Fruit fly (Drosophila melanogaster) ovary, adult (tissue): ENCODE data around the gene CG15742.
A peak's percentile ranks its signal among the peaks of the same experiment; 100 is the strongest.

Experiments used
- CG17801 ChIP-seq: fragments of 200-800 bp; optimal IDR thresholded peaks from 2 replicates; lab custom pipeline; 2019; ENCODE audit warnings: missing biosample characterization, mild to moderate bottlenecking, missing genetic modification characterization, moderate library complexity; ENCODE audit not compliant: partially characterized antibody

CG15742 gene

dm6 chrX:13256967-13257366 is 1.3 kb downstream of the CG15742 start:
- TF ChIP-seq CG17801 = peak; percentile 38

DNA sequence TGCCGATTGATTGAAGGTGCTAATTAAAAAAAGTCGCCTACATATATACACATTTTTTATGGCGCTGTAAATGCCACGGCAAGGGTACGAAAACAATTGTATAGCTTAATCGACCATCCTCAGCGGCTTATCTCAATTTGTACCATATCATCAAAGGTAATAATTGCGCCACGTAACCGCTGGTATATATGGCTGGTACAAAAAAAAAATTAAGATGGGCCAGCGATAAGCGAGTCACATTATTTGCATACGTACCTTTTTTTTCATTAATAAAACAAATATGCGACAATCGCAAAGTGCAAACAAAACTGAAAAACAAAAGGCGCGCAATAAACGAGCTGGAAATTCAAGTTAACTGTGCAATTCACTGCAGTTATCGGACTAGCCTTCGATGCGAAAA is 3.9 kb downstream of the CG15742 start:
- peak; percentile 37 for TF ChIP-seq CG17801

- TF ChIP-seq CG17801 = no peak
These were observed 5.1 kb downstream of the CG15742 start for dm6 chrX:13253062-13253724.

dm6 chrX:13251310-13251709 is 7.0 kb downstream of the CG15742 start:
- TF ChIP-seq CG17801 = no peak

DNA sequence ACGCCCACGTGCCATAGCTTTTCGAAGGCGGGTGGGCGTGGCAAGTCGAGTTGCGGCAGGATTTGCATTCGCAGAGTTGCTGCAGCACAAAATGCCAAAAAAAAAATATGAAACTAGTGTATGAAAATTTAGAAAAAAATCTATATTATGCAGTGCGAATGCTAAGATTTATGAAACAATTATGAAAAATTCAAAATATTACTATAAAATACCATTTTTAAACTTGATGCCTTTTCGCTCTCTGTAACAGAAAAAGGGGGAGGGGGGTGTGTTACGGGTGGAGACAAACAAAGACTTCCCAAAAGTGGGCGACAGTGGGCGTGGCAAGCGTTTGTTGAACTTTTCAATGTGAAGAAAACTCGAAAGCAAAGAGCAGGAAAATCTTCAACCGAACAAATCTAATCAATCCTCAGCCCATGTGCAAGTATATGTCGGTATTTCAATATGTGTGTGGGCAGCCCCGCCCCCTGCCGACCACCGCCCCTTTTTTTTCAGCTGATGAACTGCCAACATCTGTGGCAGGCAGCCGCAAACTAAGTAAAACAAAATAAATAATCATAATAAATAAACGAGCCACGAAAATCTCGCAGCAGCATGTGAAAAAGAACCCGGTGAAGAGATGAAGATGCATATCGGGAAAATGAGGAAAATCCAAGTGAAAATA is 8.4 kb downstream of the CG15742 start:
- TF ChIP-seq CG17801 = no peak

dm6 chrX:13248515-13248914 is 9.8 kb downstream of the CG15742 start:
- TF ChIP-seq CG17801 = no peak

DNA sequence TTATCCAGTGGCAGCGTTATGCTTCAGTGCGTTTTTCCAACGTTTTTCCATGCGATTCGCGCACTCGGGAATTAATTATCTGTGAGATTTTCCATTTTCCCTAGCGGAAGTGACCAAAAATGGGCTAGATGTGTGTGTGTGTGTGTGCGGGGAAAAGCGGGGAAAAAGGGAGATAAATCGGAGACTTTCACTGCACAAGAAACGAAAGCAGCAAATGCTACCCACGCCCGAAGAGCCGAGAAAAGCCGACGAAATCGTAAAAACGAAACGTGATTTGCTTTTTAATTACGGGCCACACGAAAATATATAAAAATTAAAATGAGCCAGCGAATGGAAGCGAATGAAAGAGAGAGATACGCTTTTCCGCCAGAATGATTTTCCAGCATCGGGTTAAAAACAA is 10.5 kb downstream of the CG15742 start:
- no peak for TF ChIP-seq CG17801

DNA sequence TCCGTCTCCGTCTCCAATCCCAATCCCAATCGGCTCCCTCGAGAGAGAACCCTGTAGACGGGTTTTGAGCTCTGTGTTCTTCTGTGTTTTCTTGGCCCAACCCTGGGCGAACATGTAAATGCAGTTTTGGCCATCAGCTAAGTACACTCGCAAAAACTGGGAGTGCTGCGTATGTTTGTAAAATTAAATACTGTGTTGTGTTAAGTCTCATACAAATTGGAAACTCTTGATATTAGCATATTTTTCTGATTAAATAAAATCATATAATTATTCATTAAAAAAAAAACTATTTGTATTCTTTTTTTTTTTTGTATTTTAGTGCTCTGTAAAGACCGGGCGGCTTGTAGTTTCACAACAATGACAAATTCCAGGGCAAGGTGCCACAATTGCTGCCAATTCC is 12.5 kb downstream of the CG15742 start:
- no peak for TF ChIP-seq CG17801

DNA sequence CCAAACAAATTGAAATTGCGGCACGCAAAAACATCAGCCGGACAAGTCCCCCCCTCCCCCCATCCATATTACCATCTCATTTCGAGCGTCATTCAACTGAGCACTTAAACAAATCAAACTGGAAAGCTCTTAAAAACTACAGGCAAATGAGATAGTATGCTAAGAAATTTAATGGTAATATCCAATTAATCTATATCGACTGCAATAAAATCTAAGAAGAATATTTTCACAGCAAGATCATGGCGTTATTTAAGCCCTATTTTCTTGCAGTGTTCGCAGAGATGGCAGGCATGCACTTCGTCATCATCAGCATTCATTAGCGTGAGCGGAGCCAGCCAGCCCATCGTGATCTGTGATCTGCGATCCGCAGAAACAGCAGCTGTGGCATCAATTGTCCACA is 13.8 kb downstream of the CG15742 start:
- TF ChIP-seq CG17801 = no peak

- no peak for TF ChIP-seq CG17801
These were observed 14.5 kb downstream of the CG15742 start for dm6 chrX:13243726-13244323.

DNA sequence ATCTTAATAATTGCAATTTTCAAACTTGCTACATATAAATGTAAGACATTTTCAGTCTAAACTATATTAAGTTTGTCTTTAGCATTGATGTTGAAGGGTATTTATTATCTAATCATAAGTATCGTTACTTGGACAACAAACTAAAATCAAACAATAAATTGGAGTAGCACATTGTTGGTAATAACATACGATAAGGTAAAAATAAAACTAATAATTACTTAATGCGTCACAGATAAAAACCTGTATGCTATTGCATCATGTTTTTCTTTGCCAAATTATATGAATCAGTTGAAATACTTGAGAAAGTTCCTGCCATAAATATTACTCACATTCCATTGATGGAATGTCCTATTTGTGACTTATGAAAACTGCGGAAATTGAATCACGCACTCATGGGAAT is 17.5 kb downstream of the CG15742 start:
- TF ChIP-seq CG17801 = no peak

DNA sequence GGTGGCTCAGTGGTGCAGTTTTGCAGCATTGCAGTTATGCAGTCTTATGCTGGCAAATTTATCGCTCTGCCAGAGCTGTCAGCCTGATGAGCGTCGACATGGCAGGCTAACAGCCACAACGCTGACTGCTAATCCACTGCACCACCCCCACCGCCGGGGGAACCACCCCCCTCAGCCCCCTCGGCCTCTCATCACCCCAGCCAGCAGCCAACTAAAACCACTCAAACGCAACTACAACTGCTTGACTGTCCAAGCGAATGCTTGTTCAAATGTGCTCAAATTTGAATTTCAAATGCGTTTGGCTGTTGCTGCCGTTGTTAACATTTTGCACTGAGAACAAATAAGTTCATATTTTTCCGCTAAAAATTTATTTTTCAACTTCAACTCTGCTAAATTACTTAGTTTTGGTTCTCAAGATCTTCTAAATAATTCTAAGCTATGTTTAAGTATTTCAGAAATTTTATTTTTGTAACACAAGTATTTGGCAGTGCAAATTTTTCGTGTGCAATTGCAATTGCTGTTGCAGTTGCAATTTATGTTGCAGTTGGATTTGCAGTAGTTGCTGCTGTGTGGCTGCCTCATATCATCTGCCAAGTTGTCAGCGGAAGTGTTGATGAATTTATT is 19.9 kb downstream of the CG15742 start:
- no peak for TF ChIP-seq CG17801

DNA sequence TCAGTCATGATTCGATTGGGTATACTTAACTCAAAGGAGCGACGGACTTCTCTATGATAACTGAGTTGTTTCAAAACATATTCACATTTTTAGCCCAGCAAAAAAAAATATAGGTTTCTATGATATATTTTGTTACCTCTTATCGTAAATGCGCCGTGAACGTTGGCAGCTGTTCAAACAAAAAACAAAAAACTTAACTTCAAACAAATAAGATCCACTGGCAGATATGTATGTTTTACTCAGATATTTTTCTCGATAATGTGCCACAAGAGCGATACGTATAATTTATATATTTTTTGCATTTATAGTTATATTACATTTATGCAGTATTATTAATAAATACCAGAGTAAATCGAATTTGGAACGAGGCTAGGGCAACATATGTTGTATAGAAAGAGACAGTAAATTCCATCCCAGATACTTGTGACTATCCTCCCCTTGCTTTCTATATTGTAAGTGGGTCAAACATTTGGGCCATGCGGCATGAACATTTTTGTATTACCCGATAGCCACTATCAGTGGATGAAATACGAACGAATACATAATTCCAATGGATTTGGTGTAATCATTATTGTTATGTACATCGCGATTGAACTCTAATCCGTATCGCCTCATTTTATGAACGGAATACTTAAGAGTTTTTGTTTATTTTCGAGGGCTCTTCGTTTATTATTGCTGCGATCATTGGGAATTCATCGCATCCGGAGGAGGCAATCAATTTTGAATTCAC is 21.6 kb downstream of the CG15742 start, which contains the start of gene CG32639:
CG32639 (minus strand) TSS at position 51 of the 730 bp plus-strand sequence.
- no peak for TF ChIP-seq CG17801

DNA sequence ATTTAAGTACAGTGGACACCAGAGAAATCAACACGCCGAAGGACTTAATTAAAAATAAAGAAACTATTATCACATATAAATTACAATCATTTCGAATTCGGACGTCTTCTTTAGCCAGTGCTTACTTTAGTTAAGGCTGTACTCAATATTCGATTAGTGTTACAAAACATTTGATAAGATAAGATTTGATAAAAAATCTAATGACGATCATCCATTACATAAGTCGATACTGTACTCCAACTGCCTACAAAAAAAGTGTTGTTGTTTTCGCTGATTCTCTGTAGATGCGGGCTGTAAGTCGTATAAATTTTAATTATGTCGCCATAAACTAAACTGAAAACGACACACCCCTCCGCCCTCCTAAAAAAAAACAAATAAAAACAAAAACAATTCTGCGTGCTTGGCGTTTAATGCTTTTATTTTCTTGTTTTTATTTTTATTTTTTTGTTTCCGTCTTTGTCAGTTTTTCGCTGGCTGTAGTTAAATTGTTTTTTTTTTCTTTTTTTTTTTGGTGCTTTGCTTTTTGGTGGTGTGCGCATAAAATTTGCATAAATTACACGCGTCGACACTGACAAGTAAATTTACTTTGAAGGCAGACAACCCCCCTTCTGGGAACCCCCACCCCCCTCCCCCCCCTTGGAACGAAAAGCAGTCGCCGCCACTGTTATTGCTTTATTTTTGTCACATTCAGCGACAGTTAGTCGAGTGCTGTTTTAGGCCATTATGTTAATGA is 23.4 kb downstream of the CG15742 start:
- TF ChIP-seq CG17801 = peak; percentile 82

dm6 chrX:13233811-13234737 is 24.2 kb downstream of the CG15742 start:
- TF ChIP-seq CG17801 = peak; percentile 46
